Worm (Caenorhabditis elegans) whole organism, late embryonic: Measurements from ENCODE around the gene sng-1.

Source experiments
- C08G9.2 ChIP-seq: sonication (generic microtip); optimal IDR thresholded peaks from 2 replicates; lab custom pipeline; 2016; ENCODE audit warnings: mild to moderate bottlenecking, missing genetic modification characterization, moderate library complexity, missing compliant biosample characterization
- C38D4.7 ChIP-seq: fragments of 200-800 bp; sonication (Bioruptor generic); optimal IDR thresholded peaks from 2 replicates; lab custom pipeline; 2018; ENCODE audit warnings: mild to moderate bottlenecking, missing genetic modification characterization, moderate library complexity, missing compliant biosample characterization
- F13H6.1 ChIP-seq: sonication (generic microtip); optimal IDR thresholded peaks from 2 replicates; lab custom pipeline; 2016; ENCODE audit warnings: missing genetic modification characterization, missing compliant biosample characterization
- K09A11.1 ChIP-seq: sonication (generic microtip); optimal IDR thresholded peaks from 2 replicates; lab custom pipeline; 2017; ENCODE audit warnings: antibody characterized with exemption, mild to moderate bottlenecking, missing genetic modification characterization, missing compliant biosample characterization; ENCODE audit not compliant: insufficient read depth
- Y22D7AL.16 ChIP-seq: sonication (generic microtip); optimal IDR thresholded peaks from 2 replicates; lab custom pipeline; 2016; ENCODE audit warnings: missing genetic modification characterization, missing compliant biosample characterization
- ceh-14 ChIP-seq: sonication (generic microtip); optimal IDR thresholded peaks from 2 replicates; lab custom pipeline; 2016; ENCODE audit warnings: missing genotype, missing genetic modification characterization, missing compliant biosample characterization
- ceh-18 ChIP-seq: sonication (generic microtip); optimal IDR thresholded peaks from 2 replicates; lab custom pipeline; 2016; ENCODE audit warnings: missing genetic modification characterization, missing compliant biosample characterization
- ceh-19 ChIP-seq: fragments of 200-800 bp; sonication (Bioruptor generic); optimal IDR thresholded peaks from 2 replicates; lab custom pipeline; 2018; ENCODE audit warnings: mild to moderate bottlenecking, missing genetic modification characterization, missing compliant biosample characterization
- ceh-2 ChIP-seq: sonication (generic microtip); optimal IDR thresholded peaks from 2 replicates; lab custom pipeline; 2016; ENCODE audit warnings: missing genotype, missing genetic modification characterization, missing compliant biosample characterization
- ceh-30 ChIP-seq: fragments of 150-350 bp; optimal IDR thresholded peaks from 2 replicates; lab custom pipeline; 2014; ENCODE audit warnings: missing biosample characterization, missing genetic modification characterization
- ceh-31 ChIP-seq: sonication (generic microtip); optimal IDR thresholded peaks from 2 replicates; lab custom pipeline; 2016; ENCODE audit warnings: missing genetic modification characterization, missing compliant biosample characterization
- ceh-48 ChIP-seq: sonication (generic microtip); optimal IDR thresholded peaks from 2 replicates; lab custom pipeline; 2016; ENCODE audit warnings: missing genetic modification characterization, inconsistent platforms, missing compliant biosample characterization
- ceh-6 ChIP-seq: fragments of 200-800 bp; sonication (Bioruptor generic); optimal IDR thresholded peaks from 2 replicates; lab custom pipeline; 2018; ENCODE audit warnings: mild to moderate bottlenecking, missing genetic modification characterization, missing compliant biosample characterization
- che-1 ChIP-seq: sonication (generic microtip); optimal IDR thresholded peaks from 2 replicates; lab custom pipeline; 2016; ENCODE audit warnings: mild to moderate bottlenecking, missing genetic modification characterization, missing compliant biosample characterization
- elt-2 ChIP-seq: sonication (generic microtip); optimal IDR thresholded peaks from 2 replicates; lab custom pipeline; 2016; ENCODE audit warnings: missing genetic modification reagents, missing genetic modification characterization, missing compliant biosample characterization
- ets-4 ChIP-seq: sonication (generic microtip); optimal IDR thresholded peaks from 2 replicates; lab custom pipeline; 2016; ENCODE audit warnings: missing genetic modification characterization, missing compliant biosample characterization
- fkh-10 ChIP-seq: fragments of 150-350 bp; optimal IDR thresholded peaks from 2 replicates; lab custom pipeline; 2014; ENCODE audit warnings: missing biosample characterization, missing genetic modification reagents, missing genetic modification characterization
- fkh-6 ChIP-seq: sonication (generic microtip); optimal IDR thresholded peaks from 2 replicates; lab custom pipeline; 2016; ENCODE audit warnings: missing genetic modification characterization, missing compliant biosample characterization
- gmeb-2 ChIP-seq: sonication (generic microtip); optimal IDR thresholded peaks from 2 replicates; lab custom pipeline; 2016; ENCODE audit warnings: missing genetic modification characterization, inconsistent platforms, missing compliant biosample characterization
- hlh-13 ChIP-seq: fragments of 200-800 bp; sonication (Bioruptor generic); optimal IDR thresholded peaks from 2 replicates; lab custom pipeline; 2018; ENCODE audit warnings: mild to moderate bottlenecking, missing genetic modification characterization, missing compliant biosample characterization
- hlh-15 ChIP-seq: sonication (generic microtip); optimal IDR thresholded peaks from 2 replicates; lab custom pipeline; 2016; ENCODE audit warnings: missing genetic modification characterization, missing compliant biosample characterization
- madf-2 ChIP-seq: sonication (generic microtip); optimal IDR thresholded peaks from 2 replicates; lab custom pipeline; 2017; ENCODE audit warnings: missing genetic modification characterization, missing compliant biosample characterization
- nhr-11 ChIP-seq: fragments of 150-350 bp; optimal IDR thresholded peaks from 2 replicates; lab custom pipeline; 2014; ENCODE audit warnings: missing biosample characterization, missing genetic modification characterization
- odd-2 ChIP-seq: sonication (generic microtip); optimal IDR thresholded peaks from 2 replicates; lab custom pipeline; 2017; ENCODE audit warnings: antibody characterized with exemption, mild to moderate bottlenecking, missing genetic modification characterization, missing compliant biosample characterization
- pat-9 ChIP-seq: fragments of 200-800 bp; sonication (Bioruptor generic); optimal IDR thresholded peaks from 2 replicates; lab custom pipeline; 2018; ENCODE audit warnings: mild to moderate bottlenecking, missing genetic modification characterization, moderate library complexity, missing compliant biosample characterization
- pax-1 ChIP-seq: fragments of 150-350 bp; optimal IDR thresholded peaks from 2 replicates; lab custom pipeline; 2014; ENCODE audit warnings: missing biosample characterization, missing genetic modification characterization
- sdc-2 ChIP-seq: sonication (generic microtip); optimal IDR thresholded peaks from 2 replicates; lab custom pipeline; 2016; ENCODE audit warnings: missing genotype, missing genetic modification characterization, missing compliant biosample characterization
- sox-2 ChIP-seq: fragments of 200-800 bp; sonication (Bioruptor generic); IDR thresholded peaks from 2 replicates; pipeline ENCODE4 v1.3.6; 2022; ENCODE audit warnings: missing genetic modification reagents, missing genetic modification characterization, missing compliant biosample characterization
- ttx-3 ChIP-seq: sonication (generic microtip); optimal IDR thresholded peaks from 2 replicates; lab custom pipeline; 2016; ENCODE audit warnings: missing genetic modification reagents, missing genetic modification characterization, missing compliant biosample characterization
- unc-42 ChIP-seq: sonication (generic microtip); optimal IDR thresholded peaks from 2 replicates; lab custom pipeline; 2016; ENCODE audit warnings: missing genotype, missing genetic modification characterization, missing compliant biosample characterization
- unc-55 ChIP-seq: sonication (generic microtip); optimal IDR thresholded peaks from 2 replicates; lab custom pipeline; 2017; ENCODE audit warnings: missing biosample characterization, missing genetic modification reagents, missing genetic modification characterization
- unc-86 ChIP-seq: sonication (generic microtip); optimal IDR thresholded peaks from 2 replicates; lab custom pipeline; 2016; ENCODE audit warnings: missing genetic modification characterization, missing compliant biosample characterization
- zip-5 ChIP-seq: sonication (generic microtip); optimal IDR thresholded peaks from 2 replicates; lab custom pipeline; 2016; ENCODE audit warnings: missing genetic modification characterization, missing compliant biosample characterization

Gene sng-1

DNA sequence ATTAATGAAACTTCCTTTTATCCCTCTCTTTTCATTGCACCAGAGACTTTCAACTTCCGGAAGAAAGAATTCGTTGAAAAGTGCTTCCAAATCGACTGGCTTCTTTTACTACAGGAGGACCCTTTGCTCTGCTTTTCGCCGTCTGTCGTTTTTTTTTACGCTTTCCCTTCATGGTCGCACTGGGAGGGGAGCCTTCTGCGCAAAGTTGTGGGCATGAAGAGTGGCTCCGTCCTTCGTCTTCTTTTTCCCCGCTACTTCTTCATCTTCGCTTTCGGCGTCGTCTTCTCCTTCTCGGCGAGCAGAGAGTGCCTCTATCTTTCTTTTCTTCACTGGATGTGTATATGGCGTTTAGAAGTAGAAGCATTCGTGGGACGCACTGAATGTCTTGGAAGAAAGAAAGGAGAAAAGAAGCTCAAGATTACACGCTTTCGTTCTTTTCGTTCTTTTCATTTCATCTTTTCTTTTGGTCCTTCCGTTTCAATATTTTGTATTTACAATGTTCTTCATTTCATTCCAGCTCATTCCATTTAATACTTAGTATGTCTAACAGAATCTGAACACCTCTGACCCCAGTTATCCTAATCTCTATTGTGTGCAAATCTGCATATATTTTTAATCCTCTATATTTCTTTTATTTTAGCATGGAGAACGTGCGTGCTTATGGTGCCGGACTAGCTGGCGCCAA lies at the start of gene sng-1:
Gene sng-1 (plus strand): TSS at position 635 of the 685 bp plus-strand sequence.
- TF ChIP-seq ceh-31 (peak; percentile 19), ceh-14 (tag; lab: Kevin White, UChicago) (peak; percentile 16), F13H6.1 (no peak)

DNA sequence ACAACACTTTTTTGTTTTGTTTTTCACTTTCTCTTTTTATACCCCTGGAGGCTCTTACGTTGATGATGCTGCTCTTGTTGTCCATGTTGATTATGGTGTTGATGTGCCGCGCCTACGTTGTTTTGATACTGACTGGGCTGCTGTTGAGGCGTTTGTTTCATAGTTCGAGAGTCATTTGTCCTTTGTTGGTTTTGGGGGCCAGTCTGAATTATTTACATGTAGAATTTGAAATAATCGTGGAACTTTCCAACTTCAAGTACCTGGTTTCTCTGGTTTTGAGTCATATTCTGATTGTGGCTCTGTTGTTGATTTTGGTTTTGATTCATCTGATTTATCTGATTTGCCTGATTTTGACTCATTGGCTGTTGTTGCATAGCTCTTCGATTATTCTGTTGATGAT lies 49.3 kb upstream of the sng-1 start:
- TF ChIP-seq hlh-15 (tag; lab: Kevin White, UChicago) (no peak), ceh-2 (tag; lab: Kevin White, UChicago) (no peak), ceh-18 (no peak), gmeb-2 (no peak), pat-9 (no peak), ceh-30 (tag; lab: Kevin White, UChicago) (no peak), C08G9.2 (tag; lab: Kevin White, UChicago) (no peak), ceh-48 (no peak), ceh-6 (no peak), pax-1 (tag; lab: Kevin White, UChicago) (no peak), nhr-11 (tag; lab: Kevin White, UChicago) (no peak), ttx-3 (tag; lab: Kevin White, UChicago) (no peak), unc-55 (GFP tag; lab: Kevin White, UChicago) (no peak), fkh-10 (GFP tag; lab: Kevin White, UChicago) (no peak)

DNA sequence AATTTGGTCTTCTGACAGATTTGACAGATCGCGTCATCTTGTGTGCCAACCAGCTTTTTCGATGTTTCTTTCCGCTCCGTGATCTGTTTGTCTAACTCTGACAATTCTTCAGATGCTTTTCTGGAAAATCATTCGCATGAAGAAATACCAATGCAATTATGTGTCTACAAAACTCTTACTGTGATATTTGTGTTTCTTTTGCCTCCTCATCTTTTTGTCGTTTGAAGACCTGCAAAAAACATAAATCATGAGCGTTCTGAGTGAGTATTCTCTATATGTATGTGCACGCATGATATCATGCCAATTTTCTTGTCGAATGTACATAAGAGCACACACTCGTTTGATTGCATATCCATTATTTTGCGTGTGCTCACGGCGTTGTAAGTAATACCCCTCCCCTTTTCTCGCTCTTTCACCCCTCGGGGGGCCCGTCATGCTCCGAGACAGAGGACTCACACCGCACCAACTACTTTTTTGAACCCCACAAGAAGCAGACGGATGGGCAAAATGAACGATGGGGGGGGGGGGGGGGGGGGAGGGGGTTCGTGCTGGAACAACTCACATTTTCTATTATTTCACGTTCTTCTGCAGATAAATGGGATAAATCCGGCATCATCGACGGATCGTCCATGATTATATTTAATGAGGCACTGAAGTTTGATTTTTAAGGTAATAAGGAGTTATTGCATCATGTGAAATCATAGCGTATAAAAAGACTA lies 47.6 kb upstream of the sng-1 start, which contains the start of gene unc-10:
Gene unc-10 (minus strand): TSS at position 652 of the 719 bp plus-strand sequence.
- TF ChIP-seq fkh-6 (tag; lab: Kevin White, UChicago) (no peak), sdc-2 (no peak), ceh-14 (tag; lab: Kevin White, UChicago) (no peak), sox-2 (GFP tag; lab: Robert Waterston, UW) (no peak)

DNA sequence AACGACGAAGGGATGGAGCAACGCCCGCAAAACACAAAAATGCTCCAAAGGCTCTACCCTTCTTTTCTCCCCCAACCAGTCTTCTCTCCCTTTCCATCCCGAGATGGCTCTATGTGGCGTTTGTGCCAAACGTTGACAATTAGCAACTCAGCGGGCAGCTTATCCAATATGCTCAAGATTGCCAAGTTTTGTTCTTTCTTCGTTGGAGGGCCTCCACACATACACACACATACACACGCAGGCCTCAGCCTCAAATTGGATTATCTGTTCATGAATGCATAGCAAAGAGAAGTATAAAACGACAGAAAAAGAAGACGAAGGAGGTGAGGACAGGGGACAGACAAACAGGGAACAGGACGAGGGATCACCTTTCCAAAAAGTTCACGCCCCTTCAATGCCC lies 46.1 kb upstream of the sng-1 start:
- TF ChIP-seq madf-2, result no peak
- TF ChIP-seq ets-4, result no peak
- TF ChIP-seq elt-2 (tag; lab: Kevin White, UChicago), result no peak
- no peak for TF ChIP-seq zip-5 (tag; lab: Kevin White, UChicago)
- TF ChIP-seq Y22D7AL.16 (tag; lab: Kevin White, UChicago), result no peak
- TF ChIP-seq unc-42 (tag; lab: Kevin White, UChicago), result peak; percentile 94

- TF ChIP-seq ceh-19 (GFP tag; lab: Kevin White, UChicago), result no peak
- TF ChIP-seq K09A11.1 (tag; lab: Kevin White, UChicago), result no peak
- no peak for TF ChIP-seq ceh-30 (tag; lab: Kevin White, UChicago)
- no peak for TF ChIP-seq unc-55 (GFP tag; lab: Kevin White, UChicago)
- no peak for TF ChIP-seq che-1 (tag; lab: Kevin White, UChicago)
- TF ChIP-seq ttx-3 (tag; lab: Kevin White, UChicago), result no peak
- no peak for TF ChIP-seq hlh-13
- TF ChIP-seq unc-86 (tag; lab: Kevin White, UChicago), result no peak
- TF ChIP-seq odd-2, result no peak
- TF ChIP-seq C38D4.7 (GFP tag; lab: Kevin White, UChicago), result no peak
- no peak for TF ChIP-seq hlh-15 (tag; lab: Kevin White, UChicago)
These were observed 44.3 kb upstream of the sng-1 start for ce11 chrX:7283136-7283535.
